Worm (Caenorhabditis elegans): Measurements from ENCODE around the gene C25D7.15.

DNA sequence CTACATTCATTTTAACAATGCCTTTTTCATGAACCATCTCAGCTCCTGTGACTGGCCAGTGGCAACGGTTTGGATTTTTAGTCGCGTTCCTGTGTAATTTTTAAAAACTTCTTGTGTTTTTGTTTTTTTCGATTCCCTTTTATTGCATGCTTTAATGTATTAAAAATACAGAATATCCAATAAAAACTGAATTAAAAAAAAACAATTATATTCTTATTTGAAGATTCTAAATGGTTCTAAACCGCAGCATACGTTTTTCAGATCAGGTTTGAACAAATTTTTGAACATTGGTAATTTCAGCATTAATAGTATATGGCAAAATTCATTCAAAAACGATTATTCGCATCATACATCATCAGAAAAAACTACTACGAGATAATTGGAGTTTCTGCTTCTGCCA, 8.8 kb downstream of the C25D7.15 start, which contains the start of gene dnj-3:
- TF ChIP-seq ets-7 (tag; optimal IDR thresholded peaks at IDR 0.05) (no peak), B0310.2 (tag; optimal IDR thresholded peaks at IDR 0.05) (no peak), hnd-1 (tag; optimal IDR thresholded peaks at IDR 0.05) (no peak), F13C5.2 (tag; optimal IDR thresholded peaks at IDR 0.05) (no peak), ama-1 (optimal IDR thresholded peaks at IDR 0.05) (no peak), scrt-1 (GFP tag; IDR thresholded peaks at IDR 0.05) (no peak), aly-1 (tag; optimal IDR thresholded peaks at IDR 0.05) (no peak), flt-1 (GFP tag; IDR thresholded peaks at IDR 0.05) (no peak), tbx-11 (GFP tag; IDR thresholded peaks at IDR 0.05) (no peak), tra-4 (tag; optimal IDR thresholded peaks at IDR 0.05) (no peak), hmg-4 (GFP tag; optimal IDR thresholded peaks at IDR 0.05) (no peak), sea-1 (GFP tag; conservative IDR thresholded peaks at IDR 0.05) (no peak), hmbx-1 (tag; optimal IDR thresholded peaks at IDR 0.05) (no peak), pes-1 (GFP tag; IDR thresholded peaks at IDR 0.05) (no peak)
